Fruit fly (Drosophila melanogaster): ENCODE data around the gene CG16782.

The CG16782 gene

dm6 chrX:3474476-3475439, 14.7 kb upstream of the CG16782 start, which contains the start of gene CG12206 (continued):
- TF ChIP-seq Vsx1 (GFP tag; optimal IDR thresholded peaks at IDR 0.05): peak; percentile 77
- no peak for TF ChIP-seq HLH54F (GFP tag; optimal IDR thresholded peaks at IDR 0.05)
- TF ChIP-seq corto (GFP tag; optimal IDR thresholded peaks at IDR 0.05): no peak
- no peak for TF ChIP-seq gfzf (GFP tag; optimal IDR thresholded peaks at IDR 0.05)
- TF ChIP-seq Spps (tag; optimal IDR thresholded peaks at IDR 0.05): no peak
- TF ChIP-seq Dfd (GFP tag; optimal IDR thresholded peaks at IDR 0.05): no peak
- TF ChIP-seq zen (tag; optimal IDR thresholded peaks at IDR 0.05): no peak
- TF ChIP-seq CG1603 (tag; optimal IDR thresholded peaks at IDR 0.05): no peak
- TF ChIP-seq Poxn (GFP tag; IDR thresholded peaks at IDR 0.05): no peak
- TF ChIP-seq odd (GFP tag; optimal IDR thresholded peaks at IDR 0.05): no peak
- no peak; the same call in 2 of the 3 replicates for TF ChIP-seq so (GFP tag; IDR thresholded peaks at IDR 0.05)
- TF ChIP-seq nom (GFP tag; optimal IDR thresholded peaks at IDR 0.05): peak; percentile 95
- no peak for TF ChIP-seq CG11456 (GFP tag; IDR thresholded peaks at IDR 0.05)
- TF ChIP-seq p53 (GFP tag; optimal IDR thresholded peaks at IDR 0.05): no peak
- TF ChIP-seq CG13624 (GFP tag; optimal IDR thresholded peaks at IDR 0.05): no peak
- TF ChIP-seq Hand (GFP tag; optimal IDR thresholded peaks at IDR 0.05): no peak
- TF ChIP-seq CG32767 (GFP tag; IDR thresholded peaks at IDR 0.05): peak; percentile 53; the same call in 1 of the 2 replicates
- no peak for TF ChIP-seq Dip2 (GFP tag; IDR thresholded peaks at IDR 0.05)
- peak; percentile 16 for TF ChIP-seq org-1 (GFP tag; optimal IDR thresholded peaks at IDR 0.05)
- TF ChIP-seq CG13287 (GFP tag; IDR thresholded peaks at IDR 0.05; ENCODE audit: partially characterized antibody): no peak
- peak; percentile 72 for TF ChIP-seq dmrt99B (tag; optimal IDR thresholded peaks at IDR 0.05)
- TF ChIP-seq CG12769 (tag; optimal IDR thresholded peaks at IDR 0.05): no peak
- TF ChIP-seq sens (GFP tag): no peak
- 0 out of 3 replicates have a peak, but pooled peaks have one; percentile 23 for TF ChIP-seq zfh1 (GFP tag; IDR thresholded peaks at IDR 0.05)
- peak; percentile 25 for TF ChIP-seq ewg (GFP tag; optimal IDR thresholded peaks at IDR 0.05)
- no peak for TF ChIP-seq dm (GFP tag; optimal IDR thresholded peaks at IDR 0.05)
- TF ChIP-seq CG12071 (GFP tag; optimal IDR thresholded peaks at IDR 0.05): no peak
- peak; percentile 20 for TF ChIP-seq tio (GFP tag; optimal IDR thresholded peaks at IDR 0.05)
- TF ChIP-seq CG16863 (GFP tag; optimal IDR thresholded peaks at IDR 0.05): no peak
- TF ChIP-seq Ravus (GFP tag; IDR thresholded peaks at IDR 0.05): no peak
- TF ChIP-seq CG18764 (GFP tag; optimal IDR thresholded peaks at IDR 0.05): no peak
- peak; percentile 52 for TF ChIP-seq CG17829 (tag; optimal IDR thresholded peaks at IDR 0.05)
- peak in 1 of 2 experiments; percentile 74 for TF ChIP-seq Hr51 (GFP tag; optimal IDR thresholded peaks at IDR 0.05)
- no peak for TF ChIP-seq CG6272 (GFP tag; IDR thresholded peaks at IDR 0.05)
- peak in 1 of 3 experiments; percentile 49 for TF ChIP-seq lola (GFP tag; optimal IDR thresholded peaks at IDR 0.05)
- no peak for TF ChIP-seq CG12236 (GFP tag; optimal IDR thresholded peaks at IDR 0.05)
- no peak for TF ChIP-seq Hr78 (GFP tag; optimal IDR thresholded peaks at IDR 0.05)
- peak; percentile 42 for TF ChIP-seq nerfin-1 (tag; optimal IDR thresholded peaks at IDR 0.05)
- no peak for TF ChIP-seq CG4282 (GFP tag; optimal IDR thresholded peaks at IDR 0.05)
- TF ChIP-seq cato (GFP tag; optimal IDR thresholded peaks at IDR 0.05; ENCODE audit: borderline replicate concordance): no peak
- peak; percentile 60 for TF ChIP-seq CG3281 (GFP tag; optimal IDR thresholded peaks at IDR 0.05)
- TF ChIP-seq C15 (GFP tag; IDR thresholded peaks at IDR 0.05): no peak
- TF ChIP-seq h (optimal IDR thresholded peaks at IDR 0.05): no peak
- peak; percentile 19 for TF ChIP-seq slou (GFP tag; optimal IDR thresholded peaks at IDR 0.05)
- TF ChIP-seq maf-S (GFP tag; optimal IDR thresholded peaks at IDR 0.05): no peak
- no peak for TF ChIP-seq tna (GFP tag; IDR thresholded peaks at IDR 0.05; ENCODE audit: partially characterized antibody)
- TF ChIP-seq amos (GFP tag; IDR thresholded peaks at IDR 0.05; ENCODE audit: partially characterized antibody): no peak
- peak; percentile 33; the same call in 1 of the 2 replicates for TF ChIP-seq Ada2b (GFP tag; IDR thresholded peaks at IDR 0.05)
